Worm (Caenorhabditis elegans) whole organism, mixed stage, embryonic: Measurements from ENCODE around the gene F14F3.4.
A peak's percentile ranks its signal among the peaks of the same experiment; 100 is the strongest.

ENCODE experiments used
- M03D4.4 ChIP-seq: sonication (generic microtip); optimal IDR thresholded peaks from 2 replicates; lab custom pipeline; 2017; ENCODE audit warnings: mild to moderate bottlenecking, missing genetic modification characterization, missing compliant biosample characterization
- bed-3 ChIP-seq: fragments of 200-800 bp; sonication (Bioruptor generic); optimal IDR thresholded peaks from 3 replicates; lab custom pipeline; 2018; ENCODE audit warnings: mild to moderate bottlenecking, missing genetic modification characterization, moderate library complexity, missing compliant biosample characterization
- blmp-1 ChIP-seq: fragments of 150-350 bp; optimal IDR thresholded peaks from 2 replicates; lab custom pipeline; 2014; ENCODE audit warnings: missing biosample characterization, missing genetic modification characterization
- ceh-39 ChIP-seq: fragments of 150-350 bp; optimal IDR thresholded peaks from 2 replicates; lab custom pipeline; 2014; ENCODE audit warnings: missing biosample characterization, missing genetic modification characterization
- ceh-43 ChIP-seq: fragments of 200-800 bp; sonication (Bioruptor generic); optimal IDR thresholded peaks from 2 replicates; lab custom pipeline; 2018; ENCODE audit warnings: mild to moderate bottlenecking, missing genetic modification characterization, moderate library complexity, missing compliant biosample characterization
- ceh-83 ChIP-seq: fragments of 200-800 bp; sonication (Bioruptor generic); optimal IDR thresholded peaks from 2 replicates; lab custom pipeline; 2018; ENCODE audit warnings: mild to moderate bottlenecking, missing genetic modification characterization, missing compliant biosample characterization
- ces-1 ChIP-seq: fragments of 150-350 bp; optimal IDR thresholded peaks from 2 replicates; lab custom pipeline; 2014; ENCODE audit warnings: missing biosample characterization, missing genetic modification reagents, missing genetic modification characterization
- cnd-1 ChIP-seq: fragments of 200-800 bp; sonication (Bioruptor generic); optimal IDR thresholded peaks from 2 replicates; lab custom pipeline; 2018; ENCODE audit warnings: mild to moderate bottlenecking, missing genetic modification characterization, missing compliant biosample characterization
- drap-1 ChIP-seq: fragments of 200-800 bp; sonication (Bioruptor generic); optimal IDR thresholded peaks from 3 replicates; lab custom pipeline; 2018; ENCODE audit warnings: mild to moderate bottlenecking, missing genetic modification characterization, missing compliant biosample characterization
- elt-1 ChIP-seq: sonication (generic microtip); optimal IDR thresholded peaks from 2 replicates; lab custom pipeline; 2017; ENCODE audit warnings: missing genetic modification characterization, mild to moderate bottlenecking, missing compliant biosample characterization, antibody characterized with exemption, moderate library complexity, borderline replicate concordance; ENCODE audit not compliant: insufficient read depth
- elt-3 ChIP-seq: fragments of 150-350 bp; optimal IDR thresholded peaks from 2 replicates; lab custom pipeline; 2014; ENCODE audit warnings: missing biosample characterization, missing genetic modification characterization
- flh-1 ChIP-seq: fragments of 200-800 bp; sonication (Bioruptor generic); optimal IDR thresholded peaks from 2 replicates; lab custom pipeline; 2018; ENCODE audit warnings: mild to moderate bottlenecking, missing genetic modification characterization, moderate library complexity, missing compliant biosample characterization
- ham-2 ChIP-seq: fragments of 200-800 bp; sonication (Bioruptor generic); optimal IDR thresholded peaks from 2 replicates; lab custom pipeline; 2018; ENCODE audit warnings: mild to moderate bottlenecking, missing genetic modification characterization, missing compliant biosample characterization
- hlh-1 ChIP-seq: fragments of 150-350 bp; optimal IDR thresholded peaks from 2 replicates; lab custom pipeline; 2014; ENCODE audit warnings: missing biosample characterization, missing genetic modification reagents, missing genetic modification characterization
- lin-13 ChIP-seq: fragments of 150-350 bp; optimal IDR thresholded peaks from 2 replicates; lab custom pipeline; 2014; ENCODE audit warnings: missing biosample characterization, missing genetic modification characterization
- lin-32 ChIP-seq: fragments of 200-800 bp; sonication (Bioruptor generic); optimal IDR thresholded peaks from 2 replicates; lab custom pipeline; 2018; ENCODE audit warnings: mild to moderate bottlenecking, missing genetic modification characterization, missing compliant biosample characterization
- lsy-2 ChIP-seq: fragments of 150-350 bp; optimal IDR thresholded peaks from 2 replicates; lab custom pipeline; 2014; ENCODE audit warnings: missing biosample characterization, missing genetic modification characterization
- mab-5 ChIP-seq: fragments of 150-350 bp; optimal IDR thresholded peaks from 2 replicates; lab custom pipeline; 2014; ENCODE audit warnings: missing biosample characterization, missing genetic modification characterization
- mep-1 ChIP-seq: fragments of 150-350 bp; optimal IDR thresholded peaks from 2 replicates; lab custom pipeline; 2017; ENCODE audit warnings: missing biosample characterization, missing genetic modification reagents, missing genetic modification characterization, inconsistent platforms
- mls-2 ChIP-seq: sonication (generic microtip); optimal IDR thresholded peaks from 2 replicates; lab custom pipeline; 2016; ENCODE audit warnings: mild to moderate bottlenecking, missing genetic modification characterization, moderate library complexity, missing compliant biosample characterization
- nhr-12 ChIP-seq: fragments of 150-350 bp; optimal IDR thresholded peaks from 2 replicates; lab custom pipeline; 2014; ENCODE audit warnings: missing biosample characterization, missing genetic modification characterization
- nhr-2 ChIP-seq: fragments of 150-350 bp; optimal IDR thresholded peaks from 2 replicates; lab custom pipeline; 2014; ENCODE audit warnings: missing biosample characterization, missing genetic modification characterization
- nhr-237 ChIP-seq: fragments of 150-350 bp; optimal IDR thresholded peaks from 2 replicates; lab custom pipeline; 2014; ENCODE audit warnings: missing biosample characterization, missing genetic modification characterization
- nhr-28 ChIP-seq: fragments of 150-350 bp; optimal IDR thresholded peaks from 2 replicates; lab custom pipeline; 2014; ENCODE audit warnings: missing biosample characterization, missing genetic modification characterization
- nhr-76 ChIP-seq: sonication (generic microtip); optimal IDR thresholded peaks from 2 replicates; lab custom pipeline; 2017; ENCODE audit warnings: missing biosample characterization, missing genetic modification characterization
- pha-4 ChIP-seq: fragments of 150-350 bp; optimal IDR thresholded peaks from 2 replicates; lab custom pipeline; 2018; ENCODE audit warnings: missing biosample characterization, missing genetic modification reagents, missing genetic modification characterization
- sem-2 ChIP-seq: fragments of 200-800 bp; sonication (Bioruptor generic); optimal IDR thresholded peaks from 2 replicates; lab custom pipeline; 2018; ENCODE audit warnings: mild to moderate bottlenecking, missing genetic modification characterization, missing compliant biosample characterization
- snpc-4 ChIP-seq: fragments of 150-350 bp; optimal IDR thresholded peaks from 2 replicates; lab custom pipeline; 2014; ENCODE audit warnings: missing biosample characterization, missing genetic modification characterization
- sptf-1 ChIP-seq: sonication (generic microtip); optimal IDR thresholded peaks from 2 replicates; lab custom pipeline; 2017; ENCODE audit warnings: mild to moderate bottlenecking, missing genetic modification characterization, moderate library complexity, missing compliant biosample characterization
- tbx-8 ChIP-seq: fragments of 200-800 bp; sonication (Bioruptor generic); optimal IDR thresholded peaks from 2 replicates; lab custom pipeline; 2018; ENCODE audit warnings: mild to moderate bottlenecking, missing genetic modification characterization, moderate library complexity, missing compliant biosample characterization
- unc-120 ChIP-seq: sonication (generic microtip); optimal IDR thresholded peaks from 2 replicates; lab custom pipeline; 2017; ENCODE audit warnings: missing genetic modification characterization, missing compliant biosample characterization; ENCODE audit not compliant: poor library complexity, severe bottlenecking
- unc-39 ChIP-seq: fragments of 150-350 bp; optimal IDR thresholded peaks from 2 replicates; lab custom pipeline; 2014; ENCODE audit warnings: missing biosample characterization, missing genetic modification characterization
- unc-62 ChIP-seq: fragments of 150-350 bp; optimal IDR thresholded peaks from 2 replicates; lab custom pipeline; 2014; ENCODE audit warnings: missing biosample characterization, missing genetic modification reagents, missing genetic modification characterization
- zip-8 ChIP-seq: fragments of 150-350 bp; optimal IDR thresholded peaks from 2 replicates; lab custom pipeline; 2014; ENCODE audit warnings: missing biosample characterization, missing genetic modification characterization
- ztf-11 ChIP-seq: fragments of 150-350 bp; optimal IDR thresholded peaks from 2 replicates; lab custom pipeline; 2014; ENCODE audit warnings: missing biosample characterization, missing genetic modification characterization

Gene F14F3.4

ce11 chrX:10566775-10567174, 45.6 kb upstream of the F14F3.4 start:
- no peak for TF ChIP-seq ham-2 (GFP tag; lab: Kevin White, UChicago)
- peak; percentile 83 for TF ChIP-seq ces-1 (GFP tag; lab: Kevin White, UChicago)
- TF ChIP-seq, all 35 proteins: peak for 1

ce11 chrX:10559203-10559602, 38.0 kb upstream of the F14F3.4 start, which contains the start of gene F59F5.7:
F59F5.7 (plus strand) TSS chrX:10559503.
- TF ChIP-seq nhr-12 (tag; lab: Kevin White, UChicago) = no peak
- TF ChIP-seq ham-2 (GFP tag; lab: Kevin White, UChicago) = no peak
- TF ChIP-seq ceh-43 (GFP tag; lab: Kevin White, UChicago) = no peak
- TF ChIP-seq unc-120 (tag; lab: Kevin White, UChicago) = no peak

ce11 chrX:10556764-10557163, 35.6 kb upstream of the F14F3.4 start:
- TF ChIP-seq ztf-11 (no peak), lin-32 (peak; percentile 52), hlh-1 (tag; lab: Kevin White, UChicago) (peak; percentile 42), unc-39 (no peak), M03D4.4 (tag; lab: Kevin White, UChicago) (no peak), unc-120 (tag; lab: Kevin White, UChicago) (peak; percentile 31)
- TF ChIP-seq, all 35 proteins: peak for 3

- TF ChIP-seq mep-1 (tag; lab: Kevin White, UChicago) = peak; percentile 79
- TF ChIP-seq sem-2 (GFP tag; lab: Kevin White, UChicago) = peak; percentile 39
- no peak for TF ChIP-seq nhr-76
- TF ChIP-seq nhr-28 = no peak
- peak; percentile 9 for TF ChIP-seq tbx-8
- peak; percentile 64 for TF ChIP-seq ztf-11
- peak; percentile 68 for TF ChIP-seq unc-62 (GFP tag; lab: Kevin White, UChicago)
- no peak for TF ChIP-seq snpc-4 (tag; lab: Kevin White, UChicago)
- TF ChIP-seq pha-4 (tag; lab: Kevin White, UChicago) = peak; percentile 46
- TF ChIP-seq elt-3 (tag; lab: Kevin White, UChicago) = no peak
- TF ChIP-seq lin-13 (tag; lab: Kevin White, UChicago) = peak; percentile 28
- TF ChIP-seq nhr-2 (tag; lab: Kevin White, UChicago) = peak; percentile 99
- TF ChIP-seq bed-3 (GFP tag; lab: Kevin White, UChicago) = no peak
- TF ChIP-seq zip-8 (tag; lab: Kevin White, UChicago) = no peak
- peak; percentile 37 for TF ChIP-seq ceh-39
- peak; percentile 56 for TF ChIP-seq ces-1 (GFP tag; lab: Kevin White, UChicago)
- TF ChIP-seq blmp-1 (tag; lab: Kevin White, UChicago) = no peak
- peak; percentile 81 for TF ChIP-seq cnd-1 (tag; lab: Kevin White, UChicago)
- TF ChIP-seq hlh-1 (tag; lab: Kevin White, UChicago) = peak; percentile 54
- TF ChIP-seq nhr-12 (tag; lab: Kevin White, UChicago) = no peak
- peak; percentile 62 for TF ChIP-seq M03D4.4 (tag; lab: Kevin White, UChicago)
- peak; percentile 93 for TF ChIP-seq unc-120 (tag; lab: Kevin White, UChicago)
- no peak for TF ChIP-seq ceh-83 (GFP tag; lab: Kevin White, UChicago)
- peak; percentile 82 for TF ChIP-seq drap-1 (GFP tag; lab: Kevin White, UChicago)
- peak; percentile 85 for TF ChIP-seq ham-2 (GFP tag; lab: Kevin White, UChicago)
- TF ChIP-seq sptf-1 (tag; lab: Kevin White, UChicago) = peak; percentile 83
- no peak for TF ChIP-seq flh-1 (GFP tag; lab: Kevin White, UChicago)
- no peak for TF ChIP-seq elt-1 (tag; lab: Kevin White, UChicago)
- TF ChIP-seq lsy-2 (tag; lab: Kevin White, UChicago) = peak; percentile 15
- no peak for TF ChIP-seq lin-32
- TF ChIP-seq mab-5 = no peak
- peak; percentile 89 for TF ChIP-seq mls-2 (tag; lab: Kevin White, UChicago)
- TF ChIP-seq ceh-43 (GFP tag; lab: Kevin White, UChicago) = no peak
- TF ChIP-seq unc-39 = peak; percentile 2
- TF ChIP-seq nhr-237 = no peak
- TF ChIP-seq, all 35 proteins: peak for 20
Measured at ce11 chrX:10555189-10555964, 34.2 kb upstream of the F14F3.4 start, which contains the start of gene syd-2. syd-2 (minus strand) TSS chrX:10555239.
